Fruit fly (Drosophila melanogaster) whole organism, prepupa: Measurements from ENCODE around the gene CG15544.
A peak's percentile ranks its signal among the peaks of the same experiment; 100 is the strongest.

ENCODE experiments used
- Blimp-1 ChIP-seq: fragments of 200-800 bp; sonication (Bioruptor generic); optimal IDR thresholded peaks from 3 replicates; lab custom pipeline; 2017; ENCODE audit warnings: missing biosample characterization, missing genetic modification characterization, mild to moderate bottlenecking, moderate library complexity, missing genetic modification reagents
- CG10631 ChIP-seq: fragments of 200-800 bp; sonication (Bioruptor generic); optimal IDR thresholded peaks from 2 replicates; lab custom pipeline; 2016; ENCODE audit warnings: missing biosample characterization, missing genetic modification characterization
- CG10669 ChIP-seq: fragments of 200-800 bp; sonication (Bioruptor generic); optimal IDR thresholded peaks from 3 replicates; lab custom pipeline; 2018; ENCODE audit warnings: missing biosample characterization, mild to moderate bottlenecking, missing genetic modification characterization, moderate library complexity
- CG11762 ChIP-seq: fragments of 200-800 bp; sonication (Bioruptor generic); optimal IDR thresholded peaks from 3 replicates; lab custom pipeline; 2016; ENCODE audit warnings: missing biosample characterization, missing genetic modification characterization; ENCODE audit not compliant: insufficient read depth
- CG11902 ChIP-seq: fragments of 200-800 bp; sonication (Bioruptor generic); optimal IDR thresholded peaks from 3 replicates; lab custom pipeline; 2016; ENCODE audit warnings: missing biosample characterization, missing genetic modification characterization
- CG15336 ChIP-seq: fragments of 200-800 bp; sonication (Bioruptor generic); IDR thresholded peaks from 2 replicates; pipeline ENCODE4 v1.3.6; 2022; ENCODE audit warnings: missing biosample characterization, missing genetic modification characterization
- CG31627 ChIP-seq: fragments of 200-800 bp; sonication (Bioruptor generic); optimal IDR thresholded peaks from 3 replicates; lab custom pipeline; 2016; ENCODE audit warnings: missing biosample characterization, missing genetic modification characterization
- CG32006 ChIP-seq: fragments of 200-800 bp; sonication (Bioruptor generic); optimal IDR thresholded peaks from 3 replicates; lab custom pipeline; 2017; ENCODE audit warnings: missing biosample characterization, mild to moderate bottlenecking, missing genetic modification characterization
- CG3919 ChIP-seq: fragments of 200-800 bp; sonication (Bioruptor generic); optimal IDR thresholded peaks from 3 replicates; lab custom pipeline; 2016; ENCODE audit warnings: missing biosample characterization, missing genetic modification characterization
- CG4318 ChIP-seq: fragments of 200-800 bp; sonication (Bioruptor generic); optimal IDR thresholded peaks from 3 replicates; lab custom pipeline; 2017; ENCODE audit warnings: missing biosample characterization, mild to moderate bottlenecking, missing genetic modification characterization
- CG6276 ChIP-seq: fragments of 200-800 bp; sonication (Bioruptor generic); optimal IDR thresholded peaks from 2 replicates; lab custom pipeline; 2017; ENCODE audit warnings: missing biosample characterization, mild to moderate bottlenecking, missing genetic modification characterization
- CG6792 ChIP-seq: fragments of 200-800 bp; sonication (Bioruptor generic); optimal IDR thresholded peaks from 3 replicates; lab custom pipeline; 2016; ENCODE audit warnings: missing biosample characterization, missing genetic modification characterization
- CG6808 ChIP-seq: fragments of 200-800 bp; sonication (Bioruptor generic); optimal IDR thresholded peaks from 3 replicates; lab custom pipeline; 2017; ENCODE audit warnings: missing biosample characterization, missing genetic modification characterization, mild to moderate bottlenecking, moderate library complexity, missing genetic modification reagents
- CG7368 ChIP-seq: fragments of 200-800 bp; sonication (Bioruptor generic); optimal IDR thresholded peaks from 3 replicates; lab custom pipeline; 2016; ENCODE audit warnings: missing biosample characterization, missing genetic modification characterization
- CG8319 ChIP-seq: fragments of 200-800 bp; sonication (Bioruptor generic); optimal IDR thresholded peaks from 3 replicates; lab custom pipeline; 2016; ENCODE audit warnings: missing biosample characterization, missing genetic modification characterization
- CG8632 ChIP-seq: fragments of 200-800 bp; sonication (Bioruptor generic); optimal IDR thresholded peaks from 3 replicates; lab custom pipeline; 2016; ENCODE audit warnings: missing biosample characterization, missing genetic modification characterization
- CG9139 ChIP-seq: fragments of 200-800 bp; sonication (Bioruptor generic); optimal IDR thresholded peaks from 3 replicates; lab custom pipeline; 2017; ENCODE audit warnings: missing biosample characterization, mild to moderate bottlenecking, missing genetic modification characterization
- Eip75B ChIP-seq: fragments of 200-800 bp; sonication (Bioruptor generic); optimal IDR thresholded peaks from 3 replicates; lab custom pipeline; 2016; ENCODE audit warnings: missing biosample characterization, missing genetic modification characterization
- Eip78C ChIP-seq: fragments of 200-800 bp; sonication (Bioruptor generic); peaks from one replicate; lab custom pipeline; 2016; ENCODE audit warnings: missing biosample characterization, missing genetic modification characterization
- Ets21C ChIP-seq: fragments of 200-800 bp; sonication (Bioruptor generic); optimal IDR thresholded peaks from 3 replicates; lab custom pipeline; 2016; ENCODE audit warnings: missing biosample characterization, missing genetic modification characterization
- Ets96B ChIP-seq: fragments of 200-800 bp; optimal IDR thresholded peaks from 2 replicates; lab custom pipeline; 2019; ENCODE audit warnings: missing biosample characterization, mild to moderate bottlenecking, missing genetic modification characterization, moderate library complexity
- Gug ChIP-seq: fragments of 200-800 bp; sonication (Bioruptor generic); IDR thresholded peaks from 2 replicates; pipeline ENCODE4 v1.3.6; 2022; ENCODE audit warnings: missing biosample characterization, missing genetic modification characterization
- Hr39 ChIP-seq: fragments of 200-800 bp; sonication (Bioruptor generic); optimal IDR thresholded peaks from 2 replicates; lab custom pipeline; 2016; ENCODE audit warnings: missing biosample characterization, missing genetic modification characterization
- Hr4 ChIP-seq: fragments of 200-800 bp; sonication (Bioruptor generic); optimal IDR thresholded peaks from 3 replicates; lab custom pipeline; 2016; ENCODE audit warnings: missing biosample characterization, missing genetic modification characterization
- Lpt ChIP-seq: fragments of 200-800 bp; sonication (Bioruptor generic); optimal IDR thresholded peaks from 3 replicates; lab custom pipeline; 2016; ENCODE audit warnings: missing biosample characterization, missing genetic modification characterization
- Met ChIP-seq: fragments of 200-800 bp; sonication (Bioruptor generic); optimal IDR thresholded peaks from 3 replicates; lab custom pipeline; 2016; ENCODE audit warnings: missing biosample characterization, missing genetic modification characterization
- OdsH ChIP-seq: fragments of 200-800 bp; sonication (Bioruptor generic); optimal IDR thresholded peaks from 3 replicates; lab custom pipeline; 2016; ENCODE audit warnings: missing biosample characterization, missing genetic modification characterization
- Smox ChIP-seq: fragments of 200-800 bp; sonication (Bioruptor generic); optimal IDR thresholded peaks from 3 replicates; lab custom pipeline; 2016; ENCODE audit warnings: missing biosample characterization, missing genetic modification characterization
- Sox102F ChIP-seq: fragments of 200-800 bp; sonication (Bioruptor generic); optimal IDR thresholded peaks from 2 replicates; lab custom pipeline; 2016; ENCODE audit warnings: missing biosample characterization, mild to moderate bottlenecking, missing genetic modification characterization
- Sox14 ChIP-seq: fragments of 200-800 bp; sonication (Bioruptor generic); optimal IDR thresholded peaks from 3 replicates; lab custom pipeline; 2016; ENCODE audit warnings: missing biosample characterization, missing genetic modification characterization
- Sox15 ChIP-seq: fragments of 200-800 bp; sonication (Bioruptor generic); optimal IDR thresholded peaks from 3 replicates; lab custom pipeline; 2016; ENCODE audit warnings: missing biosample characterization, missing genetic modification characterization
- achi ChIP-seq: fragments of 200-800 bp; sonication (Bioruptor generic); optimal IDR thresholded peaks from 3 replicates; lab custom pipeline; 2016; ENCODE audit warnings: missing biosample characterization, missing genetic modification characterization
- acj6 ChIP-seq: fragments of 200-800 bp; sonication (Bioruptor generic); optimal IDR thresholded peaks from 3 replicates; lab custom pipeline; 2016; ENCODE audit warnings: missing biosample characterization, missing genetic modification characterization
- dsx ChIP-seq: fragments of 200-800 bp; optimal IDR thresholded peaks from 3 replicates; lab custom pipeline; 2019; ENCODE audit warnings: missing biosample characterization, mild to moderate bottlenecking, missing genetic modification characterization, moderate library complexity; ENCODE audit not compliant: poor library complexity, severe bottlenecking
- esn ChIP-seq: fragments of 200-800 bp; sonication (Bioruptor generic); optimal IDR thresholded peaks from 2 replicates; lab custom pipeline; 2016; ENCODE audit warnings: missing biosample characterization, mild to moderate bottlenecking, missing genetic modification characterization, moderate library complexity
- lz ChIP-seq: fragments of 200-800 bp; sonication (Bioruptor generic); optimal IDR thresholded peaks from 3 replicates; lab custom pipeline; 2016; ENCODE audit warnings: missing biosample characterization, missing genetic modification characterization
- pdm3 ChIP-seq: fragments of 200-800 bp; sonication (Bioruptor generic); optimal IDR thresholded peaks from 3 replicates; lab custom pipeline; 2016; ENCODE audit warnings: missing biosample characterization, missing genetic modification characterization
- spab ChIP-seq: fragments of 200-800 bp; sonication (Bioruptor generic); optimal IDR thresholded peaks from 2 replicates; lab custom pipeline; 2017; ENCODE audit warnings: missing biosample characterization, mild to moderate bottlenecking, missing genetic modification characterization, missing genetic modification reagents
- svp ChIP-seq: fragments of 200-800 bp; sonication (Bioruptor generic); peaks from one replicate; lab custom pipeline; 2016; ENCODE audit warnings: missing biosample characterization, missing genetic modification characterization
- topi ChIP-seq: fragments of 200-800 bp; sonication (Bioruptor generic); optimal IDR thresholded peaks from 3 replicates; lab custom pipeline; 2016; ENCODE audit warnings: missing biosample characterization, missing genetic modification characterization

The CG15544 gene

dm6 chr3R:30808346-30809286, 19.0 kb upstream of the CG15544 start, which contains the start of gene cindr (continued):
- TF ChIP-seq Blimp-1 (GFP tag; lab: Kevin White, UChicago): peak; percentile 2
- TF ChIP-seq CG11902 (GFP tag; lab: Kevin White, UChicago): no peak
- TF ChIP-seq Gug: 0 out of 2 replicates have a peak, but pooled peaks have one; percentile 37
- peak; percentile 6 for TF ChIP-seq lz (GFP tag; lab: Kevin White, UChicago)
- TF ChIP-seq CG8319: no peak
- TF ChIP-seq CG6792 (GFP tag; lab: Kevin White, UChicago): no peak
- peak; percentile 26 for TF ChIP-seq OdsH
- TF ChIP-seq CG11762 (GFP tag; lab: Kevin White, UChicago): no peak
- peak; percentile 10 for TF ChIP-seq CG31627 (GFP tag; lab: Kevin White, UChicago)
- no peak for TF ChIP-seq topi (GFP tag; lab: Kevin White, UChicago)

dm6 chr3R:30809287-30809933, 18.2 kb upstream of the CG15544 start:
- TF ChIP-seq CG8632 (no peak), svp (GFP tag; lab: Kevin White, UChicago) (peak; percentile 60), CG6808 (GFP tag; lab: Kevin White, UChicago) (no peak), Sox15 (GFP tag; lab: Kevin White, UChicago) (no peak), CG31627 (GFP tag; lab: Kevin White, UChicago) (no peak), esn (GFP tag; lab: Kevin White, UChicago) (no peak), Met (GFP tag; lab: Kevin White, UChicago) (no peak), CG15336 (GFP tag; lab: Robert Waterston, UW) (no peak)

- no peak for TF ChIP-seq CG32006 (GFP tag; lab: Kevin White, UChicago)
- peak; percentile 95 for TF ChIP-seq svp (GFP tag; lab: Kevin White, UChicago)
- no peak for TF ChIP-seq CG3919 (GFP tag; lab: Kevin White, UChicago)
- TF ChIP-seq Sox102F (GFP tag; lab: Kevin White, UChicago): no peak
- TF ChIP-seq Eip78C (GFP tag; lab: Kevin White, UChicago): peak; percentile 34
- no peak for TF ChIP-seq Smox
- TF ChIP-seq CG7368 (GFP tag; lab: Kevin White, UChicago): no peak
- no peak for TF ChIP-seq OdsH
- peak; percentile 17 for TF ChIP-seq Sox14 (GFP tag; lab: Kevin White, UChicago)
- no peak for TF ChIP-seq Lpt (GFP tag; lab: Kevin White, UChicago)
- TF ChIP-seq CG11762 (GFP tag; lab: Kevin White, UChicago): no peak
- TF ChIP-seq spab: no peak
- TF ChIP-seq, all 60 proteins: peak for 3
These were observed 17.3 kb upstream of the CG15544 start for dm6 chr3R:30810274-30810813.

dm6 chr3R:30811300-30812022, 16.2 kb upstream of the CG15544 start:
- peak; percentile 17 for TF ChIP-seq CG11762 (GFP tag; lab: Kevin White, UChicago)
- TF ChIP-seq CG7368 (GFP tag; lab: Kevin White, UChicago): peak; percentile 54
- peak; percentile 76 for TF ChIP-seq Hr39
- TF ChIP-seq Eip75B (GFP tag; lab: Kevin White, UChicago): peak; percentile 72
- peak; percentile 45 for TF ChIP-seq Ets96B (tag; lab: Kevin White, UChicago)
- TF ChIP-seq OdsH: peak; percentile 58
- no peak for TF ChIP-seq CG9139 (GFP tag; lab: Kevin White, UChicago)
- peak; percentile 41 for TF ChIP-seq CG10631 (GFP tag; lab: Kevin White, UChicago)
- TF ChIP-seq dsx (GFP tag; lab: Kevin White, UChicago): no peak
- TF ChIP-seq CG6792 (GFP tag; lab: Kevin White, UChicago): peak; percentile 44
- TF ChIP-seq lz (GFP tag; lab: Kevin White, UChicago): peak; percentile 75
- TF ChIP-seq Ets21C: peak; percentile 63
- no peak for TF ChIP-seq CG4318
- TF ChIP-seq CG8632: peak; percentile 4
- no peak for TF ChIP-seq CG6276 (GFP tag; lab: Kevin White, UChicago)
- TF ChIP-seq acj6: peak; percentile 62
- peak; percentile 35 for TF ChIP-seq CG8319
- no peak for TF ChIP-seq Lpt (GFP tag; lab: Kevin White, UChicago)
- TF ChIP-seq CG10669 (GFP tag; lab: Kevin White, UChicago): peak; percentile 38
- TF ChIP-seq achi (GFP tag; lab: Kevin White, UChicago): peak; percentile 54
- TF ChIP-seq pdm3 (GFP tag; lab: Kevin White, UChicago): peak; percentile 65
- peak; percentile 59 for TF ChIP-seq Hr4 (GFP tag; lab: Kevin White, UChicago)
